Worm (Caenorhabditis elegans) whole organism, young adult: Measurements from ENCODE around the gene F42H10.3.
A peak's percentile ranks its signal among the peaks of the same experiment; 100 is the strongest.

Source experiments
- B0019.2 ChIP-seq: fragments of 200-800 bp; sonication (Bioruptor generic); conservative IDR thresholded peaks from 2 replicates; pipeline ENCODE4 v1.3.6; 2022; ENCODE audit warnings: missing genetic modification reagents, missing genetic modification characterization, missing compliant biosample characterization
- B0035.1 ChIP-seq: sonication (generic microtip); optimal IDR thresholded peaks from 2 replicates; lab custom pipeline; 2016; ENCODE audit warnings: missing genetic modification characterization, mild to moderate bottlenecking, missing compliant biosample characterization, missing genotype, missing genetic modification reagents
- B0336.3 ChIP-seq: fragments of 200-800 bp; sonication (Bioruptor generic); IDR thresholded peaks from 2 replicates; pipeline ENCODE4 v1.3.6; 2022; ENCODE audit warnings: missing genetic modification characterization, missing compliant biosample characterization
- C17E4.6 ChIP-seq: fragments of 200-800 bp; sonication (Bioruptor generic); IDR thresholded peaks from 2 replicates; pipeline ENCODE4 v1.3.6; 2022; ENCODE audit warnings: missing genetic modification reagents, missing genetic modification characterization, missing compliant biosample characterization
- F22D6.2 ChIP-seq: sonication (generic microtip); optimal IDR thresholded peaks from 2 replicates; lab custom pipeline; 2016; ENCODE audit warnings: mild to moderate bottlenecking, missing genetic modification characterization, missing compliant biosample characterization
- F33H1.4 ChIP-seq: fragments of 200-800 bp; sonication (Bioruptor generic); IDR thresholded peaks from 2 replicates; pipeline ENCODE4 v1.3.6; 2022; ENCODE audit warnings: missing genetic modification reagents, missing genetic modification characterization, missing compliant biosample characterization
- F37B4.10 ChIP-seq: fragments of 200-800 bp; sonication (Bioruptor generic); IDR thresholded peaks from 2 replicates; pipeline ENCODE4 v1.3.6; 2022; ENCODE audit warnings: missing genetic modification characterization, missing compliant biosample characterization
- F39B2.1 ChIP-seq: fragments of 200-800 bp; sonication (Bioruptor generic); IDR thresholded peaks from 2 replicates; pipeline ENCODE4 v1.3.6; 2022; ENCODE audit warnings: missing genetic modification reagents, missing genetic modification characterization, missing compliant biosample characterization
- F57A8.1 ChIP-seq: fragments of 200-800 bp; sonication (Bioruptor generic); optimal IDR thresholded peaks from 2 replicates; lab custom pipeline; 2018; ENCODE audit warnings: mild to moderate bottlenecking, missing genetic modification characterization, moderate library complexity, missing compliant biosample characterization
- F57C9.4 ChIP-seq: sonication (generic microtip); optimal IDR thresholded peaks from 2 replicates; lab custom pipeline; 2017; ENCODE audit warnings: mild to moderate bottlenecking, missing genetic modification characterization, missing compliant biosample characterization
- T07F8.4 ChIP-seq: sonication (generic microtip); optimal IDR thresholded peaks from 2 replicates; lab custom pipeline; 2016; ENCODE audit warnings: mild to moderate bottlenecking, missing genetic modification characterization, moderate library complexity, missing compliant biosample characterization
- Y53F4B.3 ChIP-seq: fragments of 200-800 bp; sonication (Bioruptor generic); IDR thresholded peaks from 2 replicates; pipeline ENCODE4 v1.3.6; 2022; ENCODE audit warnings: missing genetic modification reagents, missing genetic modification characterization, missing compliant biosample characterization
- Y53G8AR.9 ChIP-seq: fragments of 200-800 bp; sonication (Bioruptor generic); conservative IDR thresholded peaks from 2 replicates; pipeline ENCODE4 v1.3.6; 2022; ENCODE audit warnings: missing genetic modification reagents, missing genetic modification characterization, missing compliant biosample characterization
- Y79H2A.3 ChIP-seq: fragments of 200-800 bp; sonication (Bioruptor generic); conservative IDR thresholded peaks from 2 replicates; pipeline ENCODE4 v1.3.6; 2022; ENCODE audit warnings: missing genetic modification reagents, missing genetic modification characterization, missing compliant biosample characterization
- Y95B8A.8 ChIP-seq: fragments of 200-800 bp; sonication (Bioruptor generic); IDR thresholded peaks from 2 replicates; pipeline ENCODE4 v1.3.6; 2022; ENCODE audit warnings: missing genetic modification reagents, missing genetic modification characterization, missing compliant biosample characterization
- akir-1 ChIP-seq: fragments of 200-800 bp; sonication (Bioruptor generic); optimal IDR thresholded peaks from 2 replicates; lab custom pipeline; 2018; ENCODE audit warnings: mild to moderate bottlenecking, missing genetic modification characterization, moderate library complexity, missing compliant biosample characterization
- aptf-2 ChIP-seq: fragments of 200-800 bp; sonication (Bioruptor generic); conservative IDR thresholded peaks from 2 replicates; pipeline ENCODE4 v1.3.6; 2022; ENCODE audit warnings: missing genetic modification reagents, missing genetic modification characterization, missing compliant biosample characterization
- athp-1 ChIP-seq: sonication (generic microtip); optimal IDR thresholded peaks from 2 replicates; lab custom pipeline; 2017; ENCODE audit warnings: mild to moderate bottlenecking, missing genetic modification characterization, missing compliant biosample characterization
- bed-2 ChIP-seq: fragments of 200-800 bp; sonication (Bioruptor generic); IDR thresholded peaks from 2 replicates; pipeline ENCODE4 v1.3.6; 2022; ENCODE audit warnings: missing genetic modification reagents, missing genetic modification characterization, missing compliant biosample characterization
- cebp-2 ChIP-seq: fragments of 200-800 bp; sonication (Bioruptor generic); IDR thresholded peaks from 2 replicates; pipeline ENCODE4 v1.3.6; 2022; ENCODE audit warnings: missing genetic modification characterization, missing compliant biosample characterization
- ceh-100 ChIP-seq: fragments of 200-800 bp; sonication (Bioruptor generic); IDR thresholded peaks from 2 replicates; pipeline ENCODE4 v1.3.6; 2022; ENCODE audit warnings: missing genetic modification reagents, missing genetic modification characterization, missing compliant biosample characterization
- egl-44 ChIP-seq: fragments of 200-800 bp; sonication (Bioruptor generic); IDR thresholded peaks from 2 replicates; pipeline ENCODE4 v1.3.6; 2022; ENCODE audit warnings: missing genetic modification reagents, missing genetic modification characterization, missing compliant biosample characterization
- gei-17 ChIP-seq: fragments of 200-800 bp; sonication (Bioruptor generic); optimal IDR thresholded peaks from 2 replicates; lab custom pipeline; 2018; ENCODE audit warnings: mild to moderate bottlenecking, missing genetic modification characterization, missing compliant biosample characterization
- him-1 ChIP-seq: sonication (generic microtip); optimal IDR thresholded peaks from 2 replicates; lab custom pipeline; 2016; ENCODE audit warnings: missing genotype, missing genetic modification reagents, missing genetic modification characterization, missing compliant biosample characterization
- hmg-20 ChIP-seq: fragments of 200-800 bp; sonication (Bioruptor generic); IDR thresholded peaks from 2 replicates; pipeline ENCODE4 v1.3.6; 2022; ENCODE audit warnings: missing genetic modification reagents, missing genetic modification characterization, missing compliant biosample characterization
- hsf-1 ChIP-seq: fragments of 200-800 bp; sonication (Bioruptor generic); IDR thresholded peaks from 2 replicates; pipeline ENCODE4 v1.3.6; 2022; ENCODE audit warnings: missing genetic modification reagents, missing genetic modification characterization, missing compliant biosample characterization
- lag-1 ChIP-seq: fragments of 200-800 bp; sonication (Bioruptor generic); IDR thresholded peaks from 2 replicates; pipeline ENCODE4 v1.3.6; 2022; ENCODE audit warnings: missing genetic modification reagents, missing genetic modification characterization, missing compliant biosample characterization
- let-607 ChIP-seq, 2 experiments: fragments of 200-800 bp in 1 of 2; sonication (Bioruptor generic) in 1 of 2; sonication (generic microtip) in 1 of 2; optimal IDR thresholded peaks; 2 replicates each; lab custom pipeline; 2016 to 2018; ENCODE audit warnings: mild to moderate bottlenecking in 2 of 2, missing compliant biosample characterization in 2 of 2, missing genetic modification characterization in 2 of 2, moderate library complexity in 2 of 2, missing genotype in 1 of 2
- lin-40 ChIP-seq: sonication (generic microtip); optimal IDR thresholded peaks from 2 replicates; lab custom pipeline; 2016; ENCODE audit warnings: missing genetic modification characterization, mild to moderate bottlenecking, missing compliant biosample characterization, missing genotype, missing genetic modification reagents
- lin-54 ChIP-seq: fragments of 200-800 bp; sonication (Bioruptor generic); optimal IDR thresholded peaks from 2 replicates; lab custom pipeline; 2018; ENCODE audit warnings: mild to moderate bottlenecking, missing genetic modification characterization, missing compliant biosample characterization
- lsy-27 ChIP-seq: sonication (generic microtip); optimal IDR thresholded peaks from 2 replicates; lab custom pipeline; 2017; ENCODE audit warnings: missing genetic modification characterization, mild to moderate bottlenecking, missing compliant biosample characterization, antibody characterized with exemption, missing genotype, borderline replicate concordance; ENCODE audit not compliant: insufficient read depth
- madf-6 ChIP-seq: fragments of 200-800 bp; sonication (Bioruptor generic); IDR thresholded peaks from 2 replicates; pipeline ENCODE4 v1.3.6; 2022; ENCODE audit warnings: missing genetic modification reagents, missing genetic modification characterization, missing compliant biosample characterization
- mes-4 ChIP-seq: sonication (generic microtip); optimal IDR thresholded peaks from 2 replicates; lab custom pipeline; 2016; ENCODE audit warnings: missing genotype, missing genetic modification characterization, missing compliant biosample characterization
- nfyb-1 ChIP-seq: fragments of 200-800 bp; sonication (Bioruptor generic); IDR thresholded peaks from 2 replicates; pipeline ENCODE4 v1.3.6; 2022; ENCODE audit warnings: missing genetic modification reagents, missing genetic modification characterization, missing compliant biosample characterization
- nhr-120 ChIP-seq: fragments of 200-800 bp; sonication (Bioruptor generic); IDR thresholded peaks from 2 replicates; pipeline ENCODE4 v1.3.6; 2022; ENCODE audit warnings: missing genetic modification characterization, missing compliant biosample characterization
- nhr-179 ChIP-seq: sonication (generic microtip); optimal IDR thresholded peaks from 2 replicates; lab custom pipeline; 2016; ENCODE audit warnings: mild to moderate bottlenecking, missing genetic modification characterization, missing compliant biosample characterization
- nhr-90 ChIP-seq: sonication (generic microtip); optimal IDR thresholded peaks from 2 replicates; lab custom pipeline; 2016; ENCODE audit warnings: missing genotype, mild to moderate bottlenecking, missing genetic modification characterization, missing compliant biosample characterization
- pbrm-1 ChIP-seq: fragments of 200-800 bp; sonication (Bioruptor generic); IDR thresholded peaks from 2 replicates; pipeline ENCODE4 v1.3.6; 2022; ENCODE audit warnings: missing genetic modification reagents, missing genetic modification characterization, missing compliant biosample characterization
- rcor-1 ChIP-seq: fragments of 200-800 bp; sonication (Bioruptor generic); IDR thresholded peaks from 2 replicates; pipeline ENCODE4 v1.3.6; 2022; ENCODE audit warnings: missing genetic modification reagents, missing genetic modification characterization, missing compliant biosample characterization
- rpc-1 ChIP-seq, 2 experiments: fragments of 150-350 bp in 1 of 2; sonication (generic microtip) in 1 of 2; optimal IDR thresholded peaks; 2 replicates each; lab custom pipeline; 2014 to 2018; ENCODE audit warnings: missing biosample characterization in 1 of 2, missing genetic modification characterization in 1 of 2, missing genetic modification reagents in 1 of 2, missing genotype in 1 of 2
- sdz-38 ChIP-seq: sonication (generic microtip); optimal IDR thresholded peaks from 2 replicates; lab custom pipeline; 2016; ENCODE audit warnings: missing genotype, missing genetic modification characterization, missing compliant biosample characterization
- snpc-1.1 ChIP-seq: sonication (generic microtip); optimal IDR thresholded peaks from 2 replicates; lab custom pipeline; 2017; ENCODE audit warnings: missing genetic modification characterization, mild to moderate bottlenecking, missing compliant biosample characterization, antibody characterized with exemption, moderate library complexity, missing genotype, missing genetic modification reagents; ENCODE audit not compliant: insufficient read depth
- snpc-1.3 ChIP-seq: sonication (generic microtip); optimal IDR thresholded peaks from 2 replicates; lab custom pipeline; 2017; ENCODE audit warnings: missing genetic modification characterization, mild to moderate bottlenecking, missing compliant biosample characterization, antibody characterized with exemption, moderate library complexity, missing genotype, missing genetic modification reagents; ENCODE audit not compliant: insufficient read depth
- tbp1 ChIP-seq: fragments of 200-800 bp; sonication (Bioruptor generic); optimal IDR thresholded peaks from 2 replicates; lab custom pipeline; 2018; ENCODE audit warnings: mild to moderate bottlenecking, missing genetic modification characterization, missing compliant biosample characterization
- xnd-1 ChIP-seq: sonication (generic microtip); optimal IDR thresholded peaks from 2 replicates; lab custom pipeline; 2016; ENCODE audit warnings: missing genotype, missing genetic modification reagents, missing genetic modification characterization, missing compliant biosample characterization
- zim-3 ChIP-seq: sonication (generic microtip); optimal IDR thresholded peaks from 2 replicates; lab custom pipeline; 2017; ENCODE audit warnings: mild to moderate bottlenecking, missing genetic modification characterization, moderate library complexity, missing compliant biosample characterization
- ztf-22 ChIP-seq: fragments of 200-800 bp; sonication (Bioruptor generic); optimal IDR thresholded peaks from 2 replicates; lab custom pipeline; 2018; ENCODE audit warnings: mild to moderate bottlenecking, missing genetic modification characterization, moderate library complexity, missing compliant biosample characterization
- ztf-25 ChIP-seq: fragments of 200-800 bp; sonication (Bioruptor generic); IDR thresholded peaks from 2 replicates; pipeline ENCODE4 v1.3.6; 2022; ENCODE audit warnings: missing genetic modification reagents, missing genetic modification characterization, missing compliant biosample characterization

Gene F42H10.3

DNA sequence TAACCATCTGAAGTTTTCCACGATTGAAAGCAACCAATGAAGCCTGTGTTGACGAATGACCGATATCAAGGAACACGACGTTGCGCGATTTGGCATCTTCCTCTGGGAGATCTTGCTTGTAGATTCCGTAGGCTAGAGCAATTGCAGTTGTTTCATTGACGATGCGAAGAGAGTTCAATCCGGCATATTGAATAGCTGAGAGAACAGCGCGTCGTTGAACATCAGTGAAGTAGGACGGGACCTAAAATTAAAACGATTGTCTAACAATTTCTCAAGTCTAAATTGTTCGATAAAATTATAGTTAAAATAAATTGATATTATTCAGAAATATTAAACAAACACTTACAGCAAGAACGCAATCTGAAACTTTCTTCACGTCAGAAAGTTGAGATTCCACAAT, 37.9 kb upstream of the F42H10.3 start:
- no peak for TF ChIP-seq C17E4.6
- no peak for TF ChIP-seq Y53F4B.3
- TF ChIP-seq F33H1.4 (GFP tag; lab: Robert Waterston, UW) = no peak
- no peak for TF ChIP-seq xnd-1 (tag; lab: Kevin White, UChicago)
- no peak for TF ChIP-seq F37B4.10
- TF ChIP-seq lag-1 (GFP tag; lab: Robert Waterston, UW) = no peak
- TF ChIP-seq lin-40 = no peak
- no peak for TF ChIP-seq akir-1
- no peak for TF ChIP-seq Y95B8A.8
- TF ChIP-seq aptf-2 = no peak
- no peak; the same call in 1 of the 2 replicates for TF ChIP-seq rcor-1 (GFP tag; lab: Robert Waterston, UW)
- 0 out of 2 replicates have a peak, but pooled peaks have one; percentile 2 for TF ChIP-seq B0336.3 (GFP tag; lab: Robert Waterston, UW)
- TF ChIP-seq nfyb-1 (GFP tag; lab: Robert Waterston, UW) = 0 out of 2 replicates have a peak, but pooled peaks have one; percentile 22
- TF ChIP-seq Y79H2A.3 (GFP tag; lab: Robert Waterston, UW) = no peak
- TF ChIP-seq let-607 (tag; optimal IDR thresholded peaks at IDR 0.05; lab: Kevin White, UChicago) = no peak
- no peak for TF ChIP-seq T07F8.4 (tag; lab: Kevin White, UChicago)
- no peak for TF ChIP-seq nhr-120 (GFP tag; lab: Robert Waterston, UW)
- TF ChIP-seq pbrm-1 (GFP tag; lab: Robert Waterston, UW) = no peak
- TF ChIP-seq B0019.2 = no peak
- 0 out of 2 replicates have a peak, but pooled peaks have one; percentile 18 for TF ChIP-seq egl-44 (GFP tag; lab: Robert Waterston, UW)
- TF ChIP-seq snpc-1.3 (tag; lab: Kevin White, UChicago) = no peak
- TF ChIP-seq bed-2 (GFP tag; lab: Robert Waterston, UW) = no peak
- TF ChIP-seq cebp-2 (GFP tag; lab: Robert Waterston, UW) = peak; percentile 76; the same call in 1 of the 2 replicates
- TF ChIP-seq ztf-25 = no peak
- peak; percentile 70 for TF ChIP-seq Y53G8AR.9 (GFP tag; lab: Robert Waterston, UW)
- TF ChIP-seq snpc-1.1 (tag; lab: Kevin White, UChicago) = no peak
- 0 out of 2 replicates have a peak, but pooled peaks have one; percentile 19 for TF ChIP-seq ceh-100
- no peak for TF ChIP-seq ztf-22 (GFP tag; lab: Kevin White, UChicago)
- TF ChIP-seq zim-3 (tag; lab: Kevin White, UChicago) = peak; percentile 24
- TF ChIP-seq hmg-20 (GFP tag; lab: Robert Waterston, UW) = no peak
- 0 out of 2 replicates have a peak, but pooled peaks have one; percentile 51 for TF ChIP-seq madf-6
- TF ChIP-seq mes-4 = no peak
- TF ChIP-seq F39B2.1 (GFP tag; lab: Robert Waterston, UW) = peak; percentile 61; the same call in 1 of the 2 replicates
- no peak for TF ChIP-seq sdz-38 (tag; lab: Kevin White, UChicago)
- TF ChIP-seq F57C9.4 (tag; lab: Kevin White, UChicago) = no peak
- TF ChIP-seq nhr-179 (tag; lab: Kevin White, UChicago) = no peak
- no peak for TF ChIP-seq him-1 (tag; lab: Kevin White, UChicago)
- TF ChIP-seq nhr-90 (tag; lab: Kevin White, UChicago) = no peak
- no peak for TF ChIP-seq tbp1 (GFP tag; lab: Kevin White, UChicago)
- TF ChIP-seq hsf-1 (GFP tag; lab: Robert Waterston, UW) = no peak
- no peak for TF ChIP-seq lsy-27
- no peak for TF ChIP-seq rpc-1 (optimal IDR thresholded peaks at IDR 0.05; lab: Kevin White, UChicago)
- no peak for TF ChIP-seq rpc-1 (tag; optimal IDR thresholded peaks at IDR 0.05; lab: Kevin White, UChicago)
- no peak for TF ChIP-seq B0035.1 (tag; lab: Kevin White, UChicago)
- TF ChIP-seq lin-54 = peak; percentile 61
- TF ChIP-seq F22D6.2 (tag; lab: Kevin White, UChicago) = no peak
- no peak for TF ChIP-seq gei-17 (GFP tag; lab: Kevin White, UChicago)
- no peak for TF ChIP-seq F57A8.1
- TF ChIP-seq athp-1 (tag; lab: Kevin White, UChicago) = no peak
